Worm (Caenorhabditis elegans): ENCODE data around the gene R13A5.10.

Gene R13A5.10

DNA sequence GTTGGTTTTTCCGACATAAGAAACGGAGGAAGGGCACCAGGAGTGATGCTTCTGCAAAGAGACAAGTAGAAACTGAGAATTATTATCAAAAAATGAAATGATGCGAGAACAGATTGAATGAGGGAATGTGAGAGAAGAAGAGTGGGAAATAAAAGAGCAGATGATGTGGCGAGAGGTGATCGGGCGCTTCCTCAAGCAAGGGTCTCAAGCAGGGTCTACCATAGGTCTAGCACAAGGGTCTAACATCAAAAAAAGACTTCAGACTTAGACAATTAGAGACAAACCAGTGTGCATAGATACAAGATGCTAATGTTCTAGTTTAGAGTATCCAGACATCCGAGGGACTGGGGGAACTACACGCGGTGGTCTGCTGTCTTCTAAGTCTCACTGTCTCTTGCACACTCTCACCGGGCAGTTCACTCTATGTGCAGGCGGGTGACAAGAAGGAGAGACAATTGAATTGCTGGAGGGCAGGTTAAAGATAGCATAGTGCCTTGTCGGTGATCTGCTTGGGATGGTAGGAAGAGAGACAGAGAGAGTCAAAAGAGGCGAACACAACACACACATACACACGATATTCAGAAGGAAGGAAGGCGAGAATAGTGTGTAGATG is 12.6 kb downstream of the R13A5.10 start, which contains the start of gene R13A5.7:
R13A5.7 (minus strand) TSS at position 51 of the 613 bp plus-strand sequence.
- TF ChIP-seq fos-1 (tag; optimal IDR thresholded peaks at IDR 0.05) = peak; percentile 87
- TF ChIP-seq skn-1 (tag; optimal IDR thresholded peaks at IDR 0.05) = no peak
- TF ChIP-seq zag-1 (tag; optimal IDR thresholded peaks at IDR 0.05) = peak; percentile 60
- TF ChIP-seq unc-62 (GFP tag; optimal IDR thresholded peaks at IDR 0.05) = no peak
- TF ChIP-seq nhr-23 (tag; optimal IDR thresholded peaks at IDR 0.05) = no peak
- TF ChIP-seq ztf-11 (tag; optimal IDR thresholded peaks at IDR 0.05) = no peak
- TF ChIP-seq nhr-21 (tag; optimal IDR thresholded peaks at IDR 0.05) = peak; percentile 82
- TF ChIP-seq mbf-1 (tag; optimal IDR thresholded peaks at IDR 0.05) = no peak
- TF ChIP-seq Y55F3AM.14 (GFP tag; optimal IDR thresholded peaks at IDR 0.05) = no peak
- peak; percentile 94 for TF ChIP-seq nhr-129 (tag; optimal IDR thresholded peaks at IDR 0.05)
- no peak for TF ChIP-seq nhr-237 (tag; optimal IDR thresholded peaks at IDR 0.05)
- TF ChIP-seq ztf-1 (GFP tag; conservative IDR thresholded peaks at IDR 0.05) = no peak
- TF ChIP-seq crh-2 (tag; optimal IDR thresholded peaks at IDR 0.05) = peak; percentile 89
- TF ChIP-seq nhr-77 (tag; optimal IDR thresholded peaks at IDR 0.05) = no peak
- TF ChIP-seq C34F6.9 (tag; optimal IDR thresholded peaks at IDR 0.05) = peak; percentile 88
- no peak for TF ChIP-seq nhr-10 (tag; optimal IDR thresholded peaks at IDR 0.05)
- no peak for TF ChIP-seq elt-3 (tag; optimal IDR thresholded peaks at IDR 0.05)
- peak; percentile 92 for TF ChIP-seq F13H6.1 (tag; optimal IDR thresholded peaks at IDR 0.05)
- no peak for TF ChIP-seq peb-1 (tag; optimal IDR thresholded peaks at IDR 0.05)
- peak; percentile 73 for TF ChIP-seq ceh-16 (tag; optimal IDR thresholded peaks at IDR 0.05)
- no peak for TF ChIP-seq unc-39 (tag; optimal IDR thresholded peaks at IDR 0.05)
- peak; percentile 68 for TF ChIP-seq ztf-4 (tag; optimal IDR thresholded peaks at IDR 0.05)
- TF ChIP-seq sem-4 (tag; optimal IDR thresholded peaks at IDR 0.05) = peak; percentile 85
- no peak for TF ChIP-seq nhr-12 (tag; optimal IDR thresholded peaks at IDR 0.05)
- TF ChIP-seq ama-1 (optimal IDR thresholded peaks at IDR 0.05) = no peak
- peak; percentile 78 for TF ChIP-seq sma-9 (GFP tag; optimal IDR thresholded peaks at IDR 0.05)
- TF ChIP-seq sma-9 (tag; optimal IDR thresholded peaks at IDR 0.05) = no peak
- no peak for TF ChIP-seq ceh-82 (tag; optimal IDR thresholded peaks at IDR 0.05)
- TF ChIP-seq gmeb-1 (tag; optimal IDR thresholded peaks at IDR 0.05) = peak; percentile 63
- TF ChIP-seq egl-27 (tag; optimal IDR thresholded peaks at IDR 0.05) = peak; percentile 60
- no peak for TF ChIP-seq lin-11 (tag; optimal IDR thresholded peaks at IDR 0.05)
- peak; percentile 62 for TF ChIP-seq lin-13 (GFP tag; optimal IDR thresholded peaks at IDR 0.05)
- TF ChIP-seq aly-2 (tag; optimal IDR thresholded peaks at IDR 0.05) = no peak
- peak; percentile 39 for TF ChIP-seq nhr-25 (tag; optimal IDR thresholded peaks at IDR 0.05)
- TF ChIP-seq lin-39 (tag; optimal IDR thresholded peaks at IDR 0.05) = no peak
- peak; percentile 72 for TF ChIP-seq unc-55 (GFP tag; optimal IDR thresholded peaks at IDR 0.05)
- TF ChIP-seq elt-1 (tag; optimal IDR thresholded peaks at IDR 0.05) = no peak
- TF ChIP-seq lsy-2 (tag; optimal IDR thresholded peaks at IDR 0.05) = peak; percentile 60 to 87
- TF ChIP-seq nhr-11 (tag; optimal IDR thresholded peaks at IDR 0.05) = no peak
- TF ChIP-seq mdl-1 (tag; optimal IDR thresholded peaks at IDR 0.05) = peak; percentile 90 to 91
- TF ChIP-seq alr-1 (tag; optimal IDR thresholded peaks at IDR 0.05) = no peak
- no peak for TF ChIP-seq dmd-4 (tag; optimal IDR thresholded peaks at IDR 0.05)
- peak; percentile 34 for TF ChIP-seq mab-5 (tag; optimal IDR thresholded peaks at IDR 0.05)
- TF ChIP-seq snpc-4 (tag; optimal IDR thresholded peaks at IDR 0.05) = peak; percentile 45
- TF ChIP-seq R02D3.7 (tag; optimal IDR thresholded peaks at IDR 0.05) = no peak
- TF ChIP-seq sma-3 (GFP tag; optimal IDR thresholded peaks at IDR 0.05) = peak; percentile 50
- no peak for TF ChIP-seq ZK546.5 (tag; optimal IDR thresholded peaks at IDR 0.05)
- peak; percentile 37 for TF ChIP-seq nhr-6 (tag; optimal IDR thresholded peaks at IDR 0.05)
- peak; percentile 40 for TF ChIP-seq blmp-1 (tag; optimal IDR thresholded peaks at IDR 0.05; ENCODE audit: insufficient read depth)
